Worm (Caenorhabditis elegans) whole organism, midembryonic: ENCODE data around the gene dhc-3.

Experiments
- T22C8.4 ChIP-seq: fragments of 200-800 bp; sonication (Bioruptor generic); IDR thresholded peaks from 2 replicates; pipeline ENCODE4 v1.3.6; 2022; ENCODE audit warnings: missing genetic modification characterization, missing compliant biosample characterization
- cog-1 ChIP-seq: sonication (generic microtip); optimal IDR thresholded peaks from 2 replicates; lab custom pipeline; 2016; ENCODE audit warnings: missing genetic modification characterization, missing compliant biosample characterization
- flt-1 ChIP-seq: fragments of 200-800 bp; sonication (Bioruptor generic); IDR thresholded peaks from 2 replicates; pipeline ENCODE4 v1.3.6; 2022; ENCODE audit warnings: missing genetic modification characterization, missing compliant biosample characterization
- klf-2 ChIP-seq: fragments of 200-800 bp; sonication (Bioruptor generic); conservative IDR thresholded peaks from 2 replicates; pipeline ENCODE4 v1.3.6; 2022; ENCODE audit warnings: missing genetic modification reagents, missing genetic modification characterization, missing compliant biosample characterization
- ref-1 ChIP-seq: fragments of 200-800 bp; sonication (Bioruptor generic); conservative IDR thresholded peaks from 2 replicates; pipeline ENCODE4 v1.3.6; 2022; ENCODE audit warnings: missing genetic modification reagents, missing genetic modification characterization, missing compliant biosample characterization
- tab-1 ChIP-seq: fragments of 200-800 bp; sonication (Bioruptor generic); IDR thresholded peaks from 2 replicates; pipeline ENCODE4 v1.3.6; 2022; ENCODE audit warnings: missing genetic modification characterization, missing compliant biosample characterization
- ztf-23 ChIP-seq: fragments of 200-800 bp; sonication (Bioruptor generic); IDR thresholded peaks from 2 replicates; pipeline ENCODE4 v1.3.6; 2022; ENCODE audit warnings: missing genetic modification reagents, missing genetic modification characterization, missing compliant biosample characterization
- ztf-29 ChIP-seq: fragments of 200-800 bp; sonication (Bioruptor generic); IDR thresholded peaks from 2 replicates; pipeline ENCODE4 v1.3.6; 2022; ENCODE audit warnings: missing genetic modification reagents, missing genetic modification characterization, missing compliant biosample characterization

DNA sequence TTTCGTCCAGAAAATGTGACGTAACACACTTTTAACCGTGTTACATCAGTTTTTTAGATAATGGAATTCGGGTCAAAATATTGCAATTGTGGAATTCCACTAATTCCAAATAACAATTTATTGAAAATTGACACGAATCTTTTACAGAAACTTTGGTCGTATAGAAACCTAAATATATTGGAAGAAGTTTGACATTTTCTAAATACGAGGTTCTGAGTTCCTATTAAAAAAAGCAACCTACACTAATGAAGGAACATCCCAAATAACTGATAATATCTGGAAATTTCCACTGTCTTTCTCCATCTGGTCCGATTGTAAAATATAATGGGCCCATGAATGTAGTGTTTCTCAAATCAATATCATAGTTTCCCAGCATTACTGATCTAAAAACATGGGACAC, 17.5 kb upstream of the dhc-3 start:
- TF ChIP-seq flt-1 (GFP tag; lab: Robert Waterston, UW) (no peak), T22C8.4 (GFP tag; lab: Robert Waterston, UW) (no peak), tab-1 (GFP tag; lab: Robert Waterston, UW) (no peak), ztf-23 (no peak), cog-1 (tag; lab: Kevin White, UChicago) (no peak), ztf-29 (GFP tag; lab: Robert Waterston, UW) (no peak), ref-1 (GFP tag; lab: Robert Waterston, UW) (no peak), klf-2 (GFP tag; lab: Robert Waterston, UW) (no peak)
